Fruit fly (Drosophila melanogaster): Measurements from ENCODE around the gene CG12170.

Gene CG12170

dm6 chr3R:5660198-5660893 is 23.3 kb downstream of the CG12170 start, which contains the start of gene Wdr33 (continued):
- TF ChIP-seq CoRest (tag; optimal IDR thresholded peaks at IDR 0.05) (peak; percentile 71), CG17361 (GFP tag; IDR thresholded peaks at IDR 0.05) (peak; percentile 65; the same call in 2 of the 3 replicates), bigmax (GFP tag; optimal IDR thresholded peaks at IDR 0.05) (no peak), CG3995 (GFP tag; optimal IDR thresholded peaks at IDR 0.05) (peak; percentile 60), E2f2 (GFP tag; IDR thresholded peaks at IDR 0.05) (no peak), CG18262 (tag; optimal IDR thresholded peaks at IDR 0.05) (peak; percentile 36), gsb-n (tag; optimal IDR thresholded peaks at IDR 0.05) (no peak), HLH4C (GFP tag; IDR thresholded peaks at IDR 0.05; ENCODE audit: partially characterized antibody) (peak; percentile 84), CG11696 (GFP tag; IDR thresholded peaks at IDR 0.05) (no peak), tna (GFP tag; IDR thresholded peaks at IDR 0.05; ENCODE audit: partially characterized antibody) (peak; percentile 82), shn (GFP tag; optimal IDR thresholded peaks at IDR 0.05) (no peak), stwl (tag; optimal IDR thresholded peaks at IDR 0.05) (peak; percentile 64), CG2678 (tag; optimal IDR thresholded peaks at IDR 0.05) (peak; percentile 60), CG32532 (GFP tag; IDR thresholded peaks at IDR 0.05) (peak; percentile 62), Doc3 (GFP tag; IDR thresholded peaks at IDR 0.05; ENCODE audit: partially characterized antibody) (peak; percentile 89), CG1529 (GFP tag; optimal IDR thresholded peaks at IDR 0.05) (peak; percentile 8), sob (GFP tag; IDR thresholded peaks at IDR 0.05) (no peak; the same call in 1 of the 2 replicates), CG6689 (GFP tag; IDR thresholded peaks at IDR 0.05) (0 out of 2 replicates have a peak, but pooled peaks have one; percentile 4), CG11695 (GFP tag; IDR thresholded peaks at IDR 0.05) (no peak), CG1024 (GFP tag; IDR thresholded peaks at IDR 0.05) (no peak), Hmx (GFP tag; optimal IDR thresholded peaks at IDR 0.05) (no peak), CG8290 (GFP tag; optimal IDR thresholded peaks at IDR 0.05) (no peak), CG8290 (tag; optimal IDR thresholded peaks at IDR 0.05) (no peak), CG15479 (GFP tag; optimal IDR thresholded peaks at IDR 0.05) (no peak), abd-A (tag; optimal IDR thresholded peaks at IDR 0.05) (no peak), danr (GFP tag; IDR thresholded peaks at IDR 0.05) (0 out of 2 replicates have a peak, but pooled peaks have one; percentile 17), Nf-YC (tag; optimal IDR thresholded peaks at IDR 0.05) (peak; percentile 31), Aef1 (GFP tag; IDR thresholded peaks at IDR 0.05) (no peak), Taf1 (GFP tag; IDR thresholded peaks at IDR 0.05) (no peak), ro (GFP tag; IDR thresholded peaks at IDR 0.05) (no peak), lmd (GFP tag; IDR thresholded peaks at IDR 0.05) (peak; percentile 53), CG2889 (GFP tag; IDR thresholded peaks at IDR 0.05) (no peak), CG3847 (GFP tag; IDR thresholded peaks at IDR 0.05) (peak; percentile 34; the same call in 1 of the 2 replicates), Scr (GFP tag; IDR thresholded peaks at IDR 0.05; ENCODE audit: partially characterized antibody) (peak; percentile 95), CG12071 (GFP tag; optimal IDR thresholded peaks at IDR 0.05) (no peak), lov (optimal IDR thresholded peaks at IDR 0.05) (no peak), lov (GFP tag; IDR thresholded peaks at IDR 0.05) (no peak), corto (GFP tag; optimal IDR thresholded peaks at IDR 0.05) (peak; percentile 45), Lhr (GFP tag; optimal IDR thresholded peaks at IDR 0.05) (peak; percentile 20), CG10431 (GFP tag; optimal IDR thresholded peaks at IDR 0.05) (no peak), sna (GFP tag; IDR thresholded peaks at IDR 0.05; ENCODE audit: partially characterized antibody) (peak; percentile 79), Rfx (GFP tag; IDR thresholded peaks at IDR 0.05) (no peak; the same call in 1 of the 2 replicates), mam (GFP tag; optimal IDR thresholded peaks at IDR 0.05) (no peak), Oli (tag; optimal IDR thresholded peaks at IDR 0.05) (peak; percentile 48), CG17328 (GFP tag; IDR thresholded peaks at IDR 0.05) (no peak), NFAT (GFP tag; IDR thresholded peaks at IDR 0.05) (0 out of 2 replicates have a peak, but pooled peaks have one; percentile 8), CG11560 (tag; IDR thresholded peaks at IDR 0.05) (no peak), CG4730 (GFP tag; IDR thresholded peaks at IDR 0.05) (no peak), CG1233 (GFP tag; optimal IDR thresholded peaks at IDR 0.05) (no peak), Oaz (GFP tag; IDR thresholded peaks at IDR 0.05) (no peak), CG33557 (GFP tag; optimal IDR thresholded peaks at IDR 0.05) (no peak)
